Worm (Caenorhabditis elegans) whole organism, L4 larva: Measurements from ENCODE around the gene T19C3.6.
A peak's percentile ranks its signal among the peaks of the same experiment; 100 is the strongest.

Source experiments
- F10B5.3 ChIP-seq: sonication (generic microtip); optimal IDR thresholded peaks from 2 replicates; lab custom pipeline; 2016; ENCODE audit warnings: mild to moderate bottlenecking, missing genetic modification characterization, missing compliant biosample characterization
- F26F4.8 ChIP-seq: fragments of 200-800 bp; sonication (Bioruptor generic); conservative IDR thresholded peaks from 2 replicates; pipeline ENCODE4 v1.3.6; 2022; ENCODE audit warnings: missing genetic modification characterization, missing compliant biosample characterization
- F37D6.2 ChIP-seq: sonication (generic microtip); optimal IDR thresholded peaks from 2 replicates; lab custom pipeline; 2016; ENCODE audit warnings: mild to moderate bottlenecking, missing genetic modification characterization, missing compliant biosample characterization
- F44E2.7 ChIP-seq: fragments of 200-800 bp; sonication (Bioruptor generic); IDR thresholded peaks from 2 replicates; pipeline ENCODE4 v2.1.2; 2022; ENCODE audit warnings: missing genetic modification characterization, missing compliant biosample characterization
- T20F7.1 ChIP-seq: fragments of 200-800 bp; sonication (Bioruptor generic); optimal IDR thresholded peaks from 2 replicates; lab custom pipeline; 2018; ENCODE audit warnings: mild to moderate bottlenecking, missing genetic modification characterization, missing compliant biosample characterization
- T26A8.4 ChIP-seq: fragments of 200-800 bp; sonication (Bioruptor generic); IDR thresholded peaks from 2 replicates; pipeline ENCODE4 v1.3.6; 2022; ENCODE audit warnings: missing genetic modification characterization, missing compliant biosample characterization
- Y5F2A.4 ChIP-seq: fragments of 200-800 bp; sonication (Bioruptor generic); optimal IDR thresholded peaks from 2 replicates; lab custom pipeline; 2018; ENCODE audit warnings: mild to moderate bottlenecking, missing genetic modification characterization, missing compliant biosample characterization
- Y75B8A.6 ChIP-seq: fragments of 200-800 bp; sonication (Bioruptor generic); IDR thresholded peaks from 2 replicates; pipeline ENCODE4 v1.3.6; 2022; ENCODE audit warnings: missing genetic modification reagents, missing genetic modification characterization, missing compliant biosample characterization
- aha-1 ChIP-seq: fragments of 150-350 bp; peaks from one replicate; lab custom pipeline; 2014; ENCODE audit warnings: missing biosample characterization, missing genetic modification characterization
- ceh-28 ChIP-seq: fragments of 150-350 bp; optimal IDR thresholded peaks from 2 replicates; lab custom pipeline; 2014; ENCODE audit warnings: missing biosample characterization, missing genetic modification reagents, missing genetic modification characterization
- ceh-32 ChIP-seq: sonication (generic microtip); optimal IDR thresholded peaks from 2 replicates; lab custom pipeline; 2016; ENCODE audit warnings: mild to moderate bottlenecking, missing genetic modification characterization, missing compliant biosample characterization; ENCODE audit not compliant: poor library complexity
- ceh-82 ChIP-seq: sonication (generic microtip); optimal IDR thresholded peaks from 2 replicates; lab custom pipeline; 2017; ENCODE audit warnings: missing biosample characterization, missing genetic modification characterization
- daf-16 ChIP-seq, 3 experiments: sonication (generic microtip); optimal IDR thresholded peaks; 2 replicates each; lab custom pipeline; 2016 to 2017; ENCODE audit warnings: missing genetic modification characterization in 3 of 3, missing genetic modification reagents in 3 of 3, mild to moderate bottlenecking in 2 of 3, missing compliant biosample characterization in 2 of 3, missing biosample characterization in 1 of 3, moderate library complexity in 1 of 3
- daf-8 ChIP-seq: fragments of 200-800 bp; sonication (Bioruptor generic); IDR thresholded peaks from 2 replicates; pipeline ENCODE4 v1.3.6; 2022; ENCODE audit warnings: missing genetic modification characterization, missing compliant biosample characterization
- dmd-8 ChIP-seq: fragments of 200-800 bp; sonication (Bioruptor generic); IDR thresholded peaks from 2 replicates; pipeline ENCODE4 v1.3.6; 2022; ENCODE audit warnings: missing genetic modification characterization, missing compliant biosample characterization
- dmd-9 ChIP-seq: fragments of 200-800 bp; sonication (Bioruptor generic); IDR thresholded peaks from 2 replicates; pipeline ENCODE4 v1.3.6; 2022; ENCODE audit warnings: missing genetic modification reagents, missing genetic modification characterization, missing compliant biosample characterization
- egl-27 ChIP-seq: sonication (generic microtip); optimal IDR thresholded peaks from 3 replicates; lab custom pipeline; 2017; ENCODE audit warnings: missing biosample characterization, missing genetic modification reagents, missing genetic modification characterization
- egl-43 ChIP-seq: fragments of 200-800 bp; sonication (Bioruptor generic); IDR thresholded peaks from 2 replicates; pipeline ENCODE4 v1.3.6; 2022; ENCODE audit warnings: missing genetic modification reagents, missing genetic modification characterization, missing compliant biosample characterization
- fos-1 ChIP-seq: fragments of 150-350 bp; optimal IDR thresholded peaks from 2 replicates; lab custom pipeline; 2014; ENCODE audit warnings: missing biosample characterization, missing genetic modification characterization
- gei-8 ChIP-seq: fragments of 200-800 bp; sonication (Bioruptor generic); optimal IDR thresholded peaks from 2 replicates; lab custom pipeline; 2018; ENCODE audit warnings: mild to moderate bottlenecking, missing genetic modification characterization, missing compliant biosample characterization
- hif-1 ChIP-seq, 2 experiments: sonication (generic microtip); optimal IDR thresholded peaks; 2 replicates each; lab custom pipeline; 2016 to 2017; ENCODE audit warnings: missing compliant biosample characterization in 2 of 2, missing genetic modification characterization in 2 of 2, missing genetic modification reagents in 2 of 2, missing genotype in 2 of 2, mild to moderate bottlenecking in 1 of 2
- hlh-11 ChIP-seq: fragments of 200-800 bp; sonication (Bioruptor generic); optimal IDR thresholded peaks from 2 replicates; lab custom pipeline; 2018; ENCODE audit warnings: mild to moderate bottlenecking, missing genetic modification characterization, missing compliant biosample characterization
- lin-29 ChIP-seq: fragments of 200-800 bp; sonication (Bioruptor generic); IDR thresholded peaks from 2 replicates; pipeline ENCODE4 v1.3.6; 2022; ENCODE audit warnings: missing genetic modification reagents, missing genetic modification characterization, missing compliant biosample characterization
- lin-38 ChIP-seq: fragments of 200-800 bp; sonication (Bioruptor generic); IDR thresholded peaks from 2 replicates; pipeline ENCODE4 v1.3.6; 2022; ENCODE audit warnings: missing genetic modification reagents, missing genetic modification characterization, missing compliant biosample characterization
- lin-39 ChIP-seq: fragments of 150-350 bp; optimal IDR thresholded peaks from 2 replicates; lab custom pipeline; 2014; ENCODE audit warnings: missing biosample characterization, missing genetic modification reagents, missing genetic modification characterization
- madf-5 ChIP-seq, 2 experiments: fragments of 200-800 bp; sonication (Bioruptor generic); IDR thresholded peaks; 2 replicates each; pipeline ENCODE4 v1.3.6; 2022; ENCODE audit warnings: missing compliant biosample characterization in 2 of 2, missing genetic modification characterization in 2 of 2
- madf-9 ChIP-seq: fragments of 200-800 bp; sonication (Bioruptor generic); conservative IDR thresholded peaks from 2 replicates; pipeline ENCODE4 v1.3.6; 2022; ENCODE audit warnings: missing genetic modification reagents, missing genetic modification characterization, missing compliant biosample characterization
- mxl-2 ChIP-seq: fragments of 200-800 bp; sonication (Bioruptor generic); conservative IDR thresholded peaks from 2 replicates; pipeline ENCODE4 v1.3.6; 2022; ENCODE audit warnings: missing genetic modification reagents, missing genetic modification characterization, missing compliant biosample characterization
- nhr-102 ChIP-seq: sonication (generic microtip); optimal IDR thresholded peaks from 2 replicates; lab custom pipeline; 2016; ENCODE audit warnings: mild to moderate bottlenecking, missing genetic modification characterization, moderate library complexity, missing compliant biosample characterization
- nhr-111 ChIP-seq: fragments of 200-800 bp; sonication (Bioruptor generic); optimal IDR thresholded peaks from 2 replicates; lab custom pipeline; 2018; ENCODE audit warnings: mild to moderate bottlenecking, missing genetic modification characterization, missing compliant biosample characterization
- nhr-237 ChIP-seq: sonication (generic microtip); optimal IDR thresholded peaks from 2 replicates; lab custom pipeline; 2017; ENCODE audit warnings: missing biosample characterization, missing genetic modification characterization
- nhr-41 ChIP-seq: fragments of 200-800 bp; sonication (Bioruptor generic); IDR thresholded peaks from 2 replicates; pipeline ENCODE4 v1.3.6; 2022; ENCODE audit warnings: missing genetic modification reagents, missing genetic modification characterization, missing compliant biosample characterization
- nhr-42 ChIP-seq: fragments of 200-800 bp; sonication (Bioruptor generic); IDR thresholded peaks from 2 replicates; pipeline ENCODE4 v1.3.6; 2022; ENCODE audit warnings: missing genetic modification characterization, missing compliant biosample characterization
- nhr-48 ChIP-seq: sonication (generic microtip); optimal IDR thresholded peaks from 2 replicates; lab custom pipeline; 2016; ENCODE audit warnings: mild to moderate bottlenecking, missing genetic modification characterization, missing compliant biosample characterization
- nhr-77 ChIP-seq: fragments of 150-350 bp; optimal IDR thresholded peaks from 2 replicates; lab custom pipeline; 2014; ENCODE audit warnings: missing biosample characterization, missing genetic modification characterization
- pha-4 ChIP-seq, 2 experiments: fragments of 150-350 bp in 1 of 2; fragments of 200-800 bp in 1 of 2; sonication (Bioruptor generic) in 1 of 2; IDR thresholded peaks in 1 of 2; optimal IDR thresholded peaks in 1 of 2; 2 replicates each; pipeline versions ENCODE4 v1.3.6 to Lab custom; 2014 to 2022; ENCODE audit warnings: missing genetic modification characterization in 2 of 2, missing genetic modification reagents in 2 of 2, missing biosample characterization in 1 of 2, missing compliant biosample characterization in 1 of 2
- rbr-2 ChIP-seq: sonication (generic microtip); optimal IDR thresholded peaks from 2 replicates; lab custom pipeline; 2016; ENCODE audit warnings: missing genotype, missing genetic modification characterization, missing compliant biosample characterization
- skn-1 ChIP-seq: fragments of 150-350 bp; optimal IDR thresholded peaks from 2 replicates; lab custom pipeline; 2014; ENCODE audit warnings: missing biosample characterization, missing genetic modification characterization
- spr-1 ChIP-seq: sonication (generic microtip); optimal IDR thresholded peaks from 2 replicates; lab custom pipeline; 2016; ENCODE audit warnings: mild to moderate bottlenecking, missing genetic modification characterization, missing compliant biosample characterization
- spr-3 ChIP-seq: fragments of 200-800 bp; sonication (Bioruptor generic); optimal IDR thresholded peaks from 2 replicates; lab custom pipeline; 2018; ENCODE audit warnings: mild to moderate bottlenecking, missing genetic modification characterization, missing compliant biosample characterization
- tag-97 ChIP-seq: fragments of 200-800 bp; sonication (Bioruptor generic); IDR thresholded peaks from 2 replicates; pipeline ENCODE4 v1.3.6; 2022; ENCODE audit warnings: missing genetic modification characterization, missing compliant biosample characterization
- unc-130 ChIP-seq: sonication (generic microtip); optimal IDR thresholded peaks from 2 replicates; lab custom pipeline; 2016; ENCODE audit warnings: missing genetic modification reagents, missing genetic modification characterization, missing compliant biosample characterization
- unc-39 ChIP-seq: sonication (generic microtip); optimal IDR thresholded peaks from 2 replicates; lab custom pipeline; 2017; ENCODE audit warnings: missing biosample characterization, missing genetic modification characterization
- unc-62 ChIP-seq, 3 experiments: fragments of 150-350 bp in 1 of 3; sonication (generic microtip); optimal IDR thresholded peaks in 2 of 3; peaks in 1 of 3; 1 replicate in 1 of 3; 2 replicates in 2 of 3; lab custom pipeline; 2014 to 2017; ENCODE audit warnings: missing biosample characterization in 3 of 3, missing genetic modification characterization in 3 of 3, missing genetic modification reagents in 3 of 3, missing genotype in 1 of 3
- vab-7 ChIP-seq: fragments of 200-800 bp; sonication (Bioruptor generic); IDR thresholded peaks from 2 replicates; pipeline ENCODE4 v1.3.6; 2022; ENCODE audit warnings: missing genetic modification reagents, missing genetic modification characterization, missing compliant biosample characterization
- ztf-11 ChIP-seq: fragments of 150-350 bp; optimal IDR thresholded peaks from 2 replicates; lab custom pipeline; 2014; ENCODE audit warnings: missing biosample characterization, missing genetic modification characterization

Gene T19C3.6

ce11 chrIII:647248-647647 lies 15.9 kb upstream of the T19C3.6 start (continued):
- no peak for TF ChIP-seq F37D6.2 (tag; lab: Kevin White, UChicago)
- TF ChIP-seq vab-7 (GFP tag; lab: Robert Waterston, UW) = no peak
- peak; percentile 41 for TF ChIP-seq aha-1 (tag; lab: Kevin White, UChicago)
- TF ChIP-seq lin-29 (GFP tag; lab: Robert Waterston, UW) = no peak
- TF ChIP-seq spr-1 (tag; lab: Kevin White, UChicago) = no peak
- TF ChIP-seq daf-8 (GFP tag; lab: Robert Waterston, UW) = no peak
- TF ChIP-seq lin-39 (tag; lab: Kevin White, UChicago) = no peak
- TF ChIP-seq hif-1 (tag; optimal IDR thresholded peaks at IDR 0.05; lab: Kevin White, UChicago) = peak in 1 of 2 experiments; percentile 35
- no peak for TF ChIP-seq Y75B8A.6 (GFP tag; lab: Robert Waterston, UW)
- TF ChIP-seq rbr-2 (tag; lab: Kevin White, UChicago) = peak; percentile 8
- no peak for TF ChIP-seq F44E2.7 (GFP tag; lab: Robert Waterston, UW)
- TF ChIP-seq skn-1 = no peak
- no peak for TF ChIP-seq ztf-11
- no peak for TF ChIP-seq tag-97 (GFP tag; lab: Robert Waterston, UW)
- TF ChIP-seq dmd-8 (GFP tag; lab: Robert Waterston, UW) = no peak
- no peak for TF ChIP-seq nhr-48 (tag; lab: Kevin White, UChicago)
- TF ChIP-seq nhr-102 (tag; lab: Kevin White, UChicago) = no peak
- no peak for TF ChIP-seq ceh-82 (tag; lab: Kevin White, UChicago)
- no peak for TF ChIP-seq pha-4 (GFP tag; IDR thresholded peaks at IDR 0.05; lab: Robert Waterston, UW)
- TF ChIP-seq pha-4 (tag; optimal IDR thresholded peaks at IDR 0.05; lab: Kevin White, UChicago) = peak; percentile 42
- peak; percentile 2 for TF ChIP-seq hlh-11
- TF ChIP-seq spr-3 (GFP tag; lab: Kevin White, UChicago) = no peak
- no peak for TF ChIP-seq T26A8.4 (GFP tag; lab: Robert Waterston, UW)
- no peak for TF ChIP-seq egl-27 (tag; lab: Kevin White, UChicago)
- TF ChIP-seq madf-5 (GFP tag; IDR thresholded peaks at IDR 0.05; lab: Robert Waterston, UW) = no peak
- TF ChIP-seq madf-9 = no peak
- peak in 1 of 2 experiments; percentile 21 for TF ChIP-seq daf-16 (GFP tag; optimal IDR thresholded peaks at IDR 0.05; lab: Kevin White, UChicago)
- no peak for TF ChIP-seq daf-16 (tag; optimal IDR thresholded peaks at IDR 0.05; lab: Kevin White, UChicago)
- no peak for TF ChIP-seq Y5F2A.4 (GFP tag; lab: Kevin White, UChicago)
- no peak for TF ChIP-seq fos-1
- TF ChIP-seq nhr-41 (GFP tag; lab: Robert Waterston, UW) = no peak
- TF ChIP-seq unc-130 = no peak
- no peak for TF ChIP-seq nhr-237 (tag; lab: Kevin White, UChicago)
- TF ChIP-seq unc-39 = no peak
- TF ChIP-seq ceh-32 = no peak
- TF ChIP-seq egl-43 = no peak
- no peak for TF ChIP-seq nhr-111

- no peak for TF ChIP-seq nhr-42 (GFP tag; lab: Robert Waterston, UW)
- TF ChIP-seq ceh-28 = no peak
- TF ChIP-seq T20F7.1 (GFP tag; lab: Kevin White, UChicago) = no peak
- TF ChIP-seq madf-9 = no peak
- TF ChIP-seq unc-62 (GFP tag; optimal IDR thresholded peaks at IDR 0.05 in 1 of 2; lab: Kevin White, UChicago) = peak in 1 of 2 experiments; percentile 23
- TF ChIP-seq unc-62 (tag; optimal IDR thresholded peaks at IDR 0.05; lab: Kevin White, UChicago) = no peak
- peak; percentile 59 for TF ChIP-seq lin-38 (GFP tag; lab: Robert Waterston, UW)
- TF ChIP-seq hlh-11 = no peak
- TF ChIP-seq egl-43 = no peak
- TF ChIP-seq skn-1 = no peak
- no peak for TF ChIP-seq dmd-9 (GFP tag; lab: Robert Waterston, UW)
- TF ChIP-seq F10B5.3 (tag; lab: Kevin White, UChicago) = no peak
- no peak for TF ChIP-seq mxl-2 (GFP tag; lab: Robert Waterston, UW)
- no peak for TF ChIP-seq unc-130
- TF ChIP-seq daf-8 (GFP tag; lab: Robert Waterston, UW) = no peak
- TF ChIP-seq F26F4.8 (GFP tag; lab: Robert Waterston, UW) = no peak
- peak; percentile 8 for TF ChIP-seq gei-8 (GFP tag; lab: Kevin White, UChicago)
- TF ChIP-seq nhr-77 (tag; lab: Kevin White, UChicago) = no peak
- TF ChIP-seq hif-1 (tag; optimal IDR thresholded peaks at IDR 0.05; lab: Kevin White, UChicago) = no peak
Observed at ce11 chrIII:646454-646853, 15.1 kb upstream of the T19C3.6 start, which contains the start of gene orai-1. Gene orai-1 (plus strand): TSS chrIII:646754.
